Fruit fly (Drosophila melanogaster) whole organism, embryonic: ENCODE results near the gene bin.

Experiments used
- Aef1 ChIP-seq: fragments of 200-800 bp; sonication (Bioruptor generic); IDR thresholded peaks from 3 replicates; pipeline ENCODE4 v1.3.6; 2022; ENCODE audit warnings: missing biosample characterization, missing genetic modification characterization
- Antp ChIP-seq: fragments of 200-800 bp; sonication (Bioruptor generic); optimal IDR thresholded peaks from 3 replicates; lab custom pipeline; 2016; ENCODE audit warnings: missing biosample characterization, missing genetic modification characterization
- Bgb ChIP-seq: fragments of 200-800 bp; sonication (Bioruptor generic); IDR thresholded peaks from 2 replicates; pipeline ENCODE4 v1.3.6; 2022; ENCODE audit warnings: missing biosample characterization, missing genetic modification characterization; ENCODE audit not compliant: partially characterized antibody
- CG10274 ChIP-seq: fragments of 200-800 bp; sonication (Bioruptor generic); optimal IDR thresholded peaks from 3 replicates; lab custom pipeline; 2017; ENCODE audit warnings: missing biosample characterization, mild to moderate bottlenecking, missing genetic modification characterization
- CG11085 ChIP-seq: fragments of 200-800 bp; sonication (Bioruptor generic); IDR thresholded peaks from 2 replicates; pipeline ENCODE4 v1.3.6; 2022; ENCODE audit warnings: missing biosample characterization, missing genetic modification characterization
- CG11504 ChIP-seq: fragments of 200-800 bp; sonication (Bioruptor generic); optimal IDR thresholded peaks from 3 replicates; lab custom pipeline; 2019; ENCODE audit warnings: missing biosample characterization, mild to moderate bottlenecking, missing genetic modification characterization, moderate library complexity
- CG12071 ChIP-seq: fragments of 200-800 bp; sonication (Bioruptor generic); optimal IDR thresholded peaks from 3 replicates; lab custom pipeline; 2018; ENCODE audit warnings: missing biosample characterization, mild to moderate bottlenecking, missing genetic modification characterization
- CG12104 ChIP-seq: fragments of 200-800 bp; sonication (Bioruptor generic); optimal IDR thresholded peaks from 3 replicates; lab custom pipeline; 2016; ENCODE audit warnings: missing biosample characterization, missing genetic modification characterization
- CG12219 ChIP-seq: fragments of 200-800 bp; sonication (Bioruptor generic); optimal IDR thresholded peaks from 3 replicates; lab custom pipeline; 2018; ENCODE audit warnings: missing biosample characterization, mild to moderate bottlenecking, missing genetic modification characterization
- CG12769 ChIP-seq: fragments of 200-800 bp; sonication (Bioruptor generic); optimal IDR thresholded peaks from 2 replicates; lab custom pipeline; 2019; ENCODE audit warnings: missing biosample characterization, mild to moderate bottlenecking, missing genetic modification characterization, moderate library complexity
- CG13894 ChIP-seq: fragments of 200-800 bp; sonication (Bioruptor generic); optimal IDR thresholded peaks from 3 replicates; lab custom pipeline; 2018; ENCODE audit warnings: missing biosample characterization, mild to moderate bottlenecking, missing genetic modification characterization, moderate library complexity
- CG14965 ChIP-seq: fragments of 200-800 bp; sonication (Bioruptor generic); optimal IDR thresholded peaks from 2 replicates; lab custom pipeline; 2016; ENCODE audit warnings: missing biosample characterization, missing genetic modification characterization, borderline replicate concordance
- CG1603 ChIP-seq: fragments of 200-800 bp; sonication (Bioruptor generic); optimal IDR thresholded peaks from 2 replicates; lab custom pipeline; 2019; ENCODE audit warnings: missing biosample characterization, mild to moderate bottlenecking, missing genetic modification characterization, moderate library complexity
- CG17361 ChIP-seq: fragments of 200-800 bp; sonication (Bioruptor generic); IDR thresholded peaks from 3 replicates; pipeline ENCODE4 v1.3.6; 2022; ENCODE audit warnings: missing biosample characterization, missing genetic modification characterization
- CG17912 ChIP-seq: fragments of 200-800 bp; sonication (Bioruptor generic); optimal IDR thresholded peaks from 2 replicates; lab custom pipeline; 2018; ENCODE audit warnings: missing biosample characterization, mild to moderate bottlenecking, missing genetic modification characterization
- CG2875 ChIP-seq: fragments of 200-800 bp; sonication (Bioruptor generic); optimal IDR thresholded peaks from 2 replicates; lab custom pipeline; 2017; ENCODE audit warnings: missing biosample characterization, mild to moderate bottlenecking, missing genetic modification characterization, missing genetic modification reagents
- CG2889 ChIP-seq: fragments of 200-800 bp; sonication (Bioruptor generic); IDR thresholded peaks from 3 replicates; pipeline ENCODE4 v1.3.6; 2022; ENCODE audit warnings: missing biosample characterization, missing genetic modification characterization
- CG31224 ChIP-seq: fragments of 200-800 bp; sonication (Bioruptor generic); IDR thresholded peaks from 2 replicates; pipeline ENCODE4 v1.3.6; 2022; ENCODE audit warnings: missing biosample characterization, missing genetic modification characterization
- CG31365 ChIP-seq: fragments of 200-800 bp; sonication (Bioruptor generic); optimal IDR thresholded peaks from 2 replicates; lab custom pipeline; 2018; ENCODE audit warnings: missing biosample characterization, mild to moderate bottlenecking, missing genetic modification characterization
- CG32532 ChIP-seq: fragments of 200-800 bp; sonication (Bioruptor generic); IDR thresholded peaks from 2 replicates; pipeline ENCODE4 v1.3.6; 2022; ENCODE audit warnings: missing biosample characterization, missing genetic modification characterization
- CG34422 ChIP-seq: fragments of 200-800 bp; sonication (Bioruptor generic); IDR thresholded peaks from 3 replicates; pipeline ENCODE4 v1.3.6; 2022; ENCODE audit warnings: missing biosample characterization, missing genetic modification characterization
- CG4282 ChIP-seq: fragments of 200-800 bp; sonication (Bioruptor generic); optimal IDR thresholded peaks from 2 replicates; lab custom pipeline; 2016; ENCODE audit warnings: missing biosample characterization, missing genetic modification characterization
- CG43689 ChIP-seq: fragments of 200-800 bp; sonication (Bioruptor generic); IDR thresholded peaks from 2 replicates; pipeline ENCODE4 v1.3.6; 2022; ENCODE audit warnings: missing biosample characterization, missing genetic modification characterization
- CG8944 ChIP-seq: fragments of 200-800 bp; sonication (Bioruptor generic); optimal IDR thresholded peaks from 3 replicates; lab custom pipeline; 2016; ENCODE audit warnings: missing biosample characterization, missing genetic modification characterization
- CG9876 ChIP-seq: fragments of 200-800 bp; sonication (Bioruptor generic); optimal IDR thresholded peaks from 2 replicates; lab custom pipeline; 2016; ENCODE audit warnings: missing biosample characterization, missing genetic modification characterization
- Camta ChIP-seq: fragments of 200-800 bp; sonication (Bioruptor generic); optimal IDR thresholded peaks from 2 replicates; lab custom pipeline; 2016; ENCODE audit warnings: missing biosample characterization, missing genetic modification characterization
- D ChIP-seq, 2 experiments: fragments of 200-800 bp in 1 of 2; fragments of >200 bp in 1 of 2; sonication (Bioruptor generic) in 1 of 2; optimal IDR thresholded peaks; 2 replicates in 1 of 2; 3 replicates in 1 of 2; lab custom pipeline; 2017; ENCODE audit warnings: mild to moderate bottlenecking in 1 of 2, missing biosample characterization in 1 of 2, missing genetic modification characterization in 1 of 2, missing genetic modification reagents in 1 of 2
- Dek ChIP-seq: fragments of 200-800 bp; sonication (Bioruptor generic); optimal IDR thresholded peaks from 3 replicates; lab custom pipeline; 2019; ENCODE audit warnings: missing biosample characterization, mild to moderate bottlenecking, missing genetic modification characterization, moderate library complexity
- H15 ChIP-seq: fragments of 200-800 bp; sonication (Bioruptor generic); IDR thresholded peaks from 3 replicates; pipeline ENCODE4 v1.3.6; 2022; ENCODE audit warnings: missing biosample characterization, missing genetic modification characterization
- MBD-R2 ChIP-seq: fragments of 200-800 bp; sonication (Bioruptor generic); IDR thresholded peaks from 2 replicates; pipeline ENCODE4 v1.3.6; 2022; ENCODE audit warnings: missing biosample characterization, missing genetic modification characterization
- MTF-1 ChIP-seq: fragments of 200-800 bp; sonication (Bioruptor generic); optimal IDR thresholded peaks from 2 replicates; lab custom pipeline; 2018; ENCODE audit warnings: missing biosample characterization, mild to moderate bottlenecking, missing genetic modification characterization, borderline replicate concordance
- Mad ChIP-seq: fragments of 200-800 bp; sonication (Bioruptor generic); optimal IDR thresholded peaks from 2 replicates; lab custom pipeline; 2016; ENCODE audit warnings: missing biosample characterization, missing genetic modification characterization
- ac ChIP-seq: fragments of 200-800 bp; sonication (Bioruptor generic); optimal IDR thresholded peaks from 3 replicates; lab custom pipeline; 2017; ENCODE audit warnings: missing biosample characterization, mild to moderate bottlenecking, missing genetic modification characterization
- br ChIP-seq: fragments of >200 bp; optimal IDR thresholded peaks from 2 replicates; lab custom pipeline; 2017
- chinmo ChIP-seq: fragments of 200-800 bp; sonication (Bioruptor generic); IDR thresholded peaks from 4 replicates; pipeline ENCODE4 v1.3.6; 2022; ENCODE audit warnings: missing biosample characterization, missing genetic modification characterization; ENCODE audit not compliant: partially characterized antibody
- dati ChIP-seq: fragments of 200-800 bp; sonication (Bioruptor generic); IDR thresholded peaks from 2 replicates; pipeline ENCODE4 v1.3.6; 2022; ENCODE audit warnings: missing biosample characterization, missing genetic modification characterization
- dm ChIP-seq: fragments of 200-800 bp; sonication (Bioruptor generic); optimal IDR thresholded peaks from 3 replicates; lab custom pipeline; 2016; ENCODE audit warnings: missing biosample characterization, missing genetic modification characterization
- dysf ChIP-seq: fragments of 200-800 bp; sonication (Bioruptor generic); IDR thresholded peaks from 3 replicates; pipeline ENCODE4 v1.3.6; 2022; ENCODE audit warnings: missing biosample characterization, missing genetic modification characterization
- emc ChIP-seq: fragments of 200-800 bp; sonication (Bioruptor generic); optimal IDR thresholded peaks from 2 replicates; lab custom pipeline; 2016; ENCODE audit warnings: missing biosample characterization, missing genetic modification characterization
- en ChIP-seq: fragments of 200-800 bp; sonication (Bioruptor generic); optimal IDR thresholded peaks from 2 replicates; lab custom pipeline; 2016; ENCODE audit warnings: missing biosample characterization, missing genetic modification characterization
- fd102C ChIP-seq: fragments of 200-800 bp; sonication (Bioruptor generic); optimal IDR thresholded peaks from 2 replicates; lab custom pipeline; 2018; ENCODE audit warnings: missing biosample characterization, mild to moderate bottlenecking, missing genetic modification characterization, moderate library complexity
- fru ChIP-seq: fragments of >200 bp; optimal IDR thresholded peaks from 2 replicates; lab custom pipeline; 2017
- gro ChIP-seq: fragments of 200-800 bp; sonication (Bioruptor generic); optimal IDR thresholded peaks from 2 replicates; lab custom pipeline; 2016; ENCODE audit warnings: missing biosample characterization, missing genetic modification characterization
- lilli ChIP-seq: fragments of 200-800 bp; sonication (Bioruptor generic); optimal IDR thresholded peaks from 3 replicates; lab custom pipeline; 2016; ENCODE audit warnings: missing biosample characterization, missing genetic modification characterization
- onecut ChIP-seq: fragments of 200-800 bp; sonication (Bioruptor generic); IDR thresholded peaks from 2 replicates; pipeline ENCODE4 v1.3.6; 2022; ENCODE audit warnings: missing biosample characterization, missing genetic modification characterization
- pum ChIP-seq: fragments of 200-800 bp; sonication (Bioruptor generic); optimal IDR thresholded peaks from 2 replicates; lab custom pipeline; 2016; ENCODE audit warnings: missing biosample characterization, missing genetic modification characterization
- ranshi ChIP-seq: fragments of 200-800 bp; sonication (Bioruptor generic); IDR thresholded peaks from 2 replicates; pipeline ENCODE4 v1.3.6; 2022; ENCODE audit warnings: missing biosample characterization, missing genetic modification characterization
- sob ChIP-seq: fragments of 200-800 bp; sonication (Bioruptor generic); IDR thresholded peaks from 2 replicates; pipeline ENCODE4 v1.3.6; 2022; ENCODE audit warnings: missing biosample characterization, missing genetic modification characterization
- tap ChIP-seq: fragments of 200-800 bp; optimal IDR thresholded peaks from 3 replicates; lab custom pipeline; 2019; ENCODE audit warnings: missing biosample characterization, mild to moderate bottlenecking, missing genetic modification characterization, moderate library complexity
- tup ChIP-seq: fragments of 200-800 bp; sonication (Bioruptor generic); optimal IDR thresholded peaks from 2 replicates; lab custom pipeline; 2016; ENCODE audit warnings: missing biosample characterization, mild to moderate bottlenecking, missing genetic modification characterization, moderate library complexity
- z ChIP-seq: fragments of 200-800 bp; sonication (Bioruptor generic); IDR thresholded peaks from 3 replicates; pipeline ENCODE4 v1.3.6; 2022; ENCODE audit warnings: missing biosample characterization, missing genetic modification characterization
- zfh2 ChIP-seq: fragments of 200-800 bp; sonication (Bioruptor generic); optimal IDR thresholded peaks from 2 replicates; lab custom pipeline; 2016; ENCODE audit warnings: missing biosample characterization, missing genetic modification characterization

Gene bin

dm6 chr3L:6977391-6977790, 13.0 kb upstream of the bin start (continued):
- TF ChIP-seq Dek (tag; lab: Kevin White, UChicago) (peak; percentile 42), ac (no peak), pum (GFP tag; lab: Kevin White, UChicago) (no peak), D (optimal IDR thresholded peaks at IDR 0.05; lab: Kevin White, UChicago) (no peak), D (GFP tag; optimal IDR thresholded peaks at IDR 0.05; lab: Kevin White, UChicago) (peak; percentile 56), CG2875 (GFP tag; lab: Kevin White, UChicago) (peak; percentile 51), gro (GFP tag; lab: Kevin White, UChicago) (no peak), CG13894 (tag; lab: Kevin White, UChicago) (no peak), CG14965 (GFP tag; lab: Kevin White, UChicago) (no peak), H15 (GFP tag; lab: Robert Waterston, UW) (no peak), tup (GFP tag; lab: Kevin White, UChicago) (no peak), chinmo (GFP tag; lab: Robert Waterston, UW) (no peak), CG12071 (GFP tag; lab: Kevin White, UChicago) (no peak), CG11085 (no peak), Camta (GFP tag; lab: Kevin White, UChicago) (no peak), CG31365 (tag; lab: Kevin White, UChicago) (no peak), MTF-1 (peak; percentile 31), tap (tag; lab: Kevin White, UChicago) (peak; percentile 26), lilli (GFP tag; lab: Kevin White, UChicago) (peak; percentile 3), dysf (GFP tag; lab: Robert Waterston, UW) (peak; percentile 64; the same call in 2 of the 3 replicates), CG17361 (GFP tag; lab: Robert Waterston, UW) (peak; percentile 51; the same call in 2 of the 3 replicates), CG1603 (no peak), dati (no peak), CG32532 (peak; percentile 44; the same call in 1 of the 2 replicates), en (no peak), ranshi (GFP tag; lab: Robert Waterston, UW) (no peak), zfh2 (GFP tag; lab: Kevin White, UChicago) (no peak), Mad (GFP tag; lab: Kevin White, UChicago) (no peak), CG43689 (GFP tag; lab: Robert Waterston, UW) (peak; percentile 47; the same call in 1 of the 2 replicates), CG17912 (GFP tag; lab: Kevin White, UChicago) (no peak), Bgb (GFP tag; lab: Robert Waterston, UW) (no peak), sob (GFP tag; lab: Robert Waterston, UW) (no peak; the same call in 1 of the 2 replicates), CG8944 (GFP tag; lab: Kevin White, UChicago) (no peak), MBD-R2 (GFP tag; lab: Robert Waterston, UW) (peak; percentile 46; the same call in 1 of the 2 replicates), CG2889 (GFP tag; lab: Robert Waterston, UW) (no peak), Antp (GFP tag; lab: Kevin White, UChicago) (no peak), CG34422 (GFP tag; lab: Robert Waterston, UW) (peak; percentile 52; the same call in 2 of the 3 replicates), onecut (0 out of 2 replicates have a peak, but pooled peaks have one; percentile 12), z (GFP tag; lab: Robert Waterston, UW) (no peak), CG4282 (no peak), br (lab: Kevin White, UChicago) (no peak), fru (lab: Kevin White, UChicago) (no peak), dm (GFP tag; lab: Kevin White, UChicago) (no peak), emc (GFP tag; lab: Kevin White, UChicago) (no peak), Aef1 (peak; percentile 32; the same call in 1 of the 3 replicates), CG10274 (no peak), CG9876 (no peak), fd102C (GFP tag; lab: Kevin White, UChicago) (no peak), CG31224 (GFP tag; lab: Robert Waterston, UW) (no peak), CG12104 (GFP tag; lab: Kevin White, UChicago) (peak; percentile 46), CG12219 (GFP tag; lab: Kevin White, UChicago) (peak; percentile 21), CG11504 (tag; lab: Kevin White, UChicago) (peak; percentile 74), CG12769 (tag; lab: Kevin White, UChicago) (no peak)
